Worm (Caenorhabditis elegans) whole organism, young adult: ENCODE data around the gene col-85.

Experiments used
- F55B11.4 ChIP-seq: sonication (generic microtip); optimal IDR thresholded peaks from 2 replicates; lab custom pipeline; 2016; ENCODE audit warnings: missing compliant biosample characterization, missing genetic modification characterization, borderline replicate concordance; ENCODE audit not compliant: insufficient read depth
- F57C9.4 ChIP-seq: sonication (generic microtip); optimal IDR thresholded peaks from 2 replicates; lab custom pipeline; 2017; ENCODE audit warnings: mild to moderate bottlenecking, missing genetic modification characterization, missing compliant biosample characterization
- K12H6.12 ChIP-seq: fragments of 200-800 bp; sonication (Bioruptor generic); optimal IDR thresholded peaks from 2 replicates; lab custom pipeline; 2018; ENCODE audit warnings: mild to moderate bottlenecking, missing genetic modification characterization, missing compliant biosample characterization
- T07F8.4 ChIP-seq: sonication (generic microtip); optimal IDR thresholded peaks from 2 replicates; lab custom pipeline; 2016; ENCODE audit warnings: mild to moderate bottlenecking, missing genetic modification characterization, moderate library complexity, missing compliant biosample characterization
- aptf-3 ChIP-seq: fragments of 200-800 bp; sonication (Bioruptor generic); IDR thresholded peaks from 2 replicates; pipeline ENCODE4 v1.3.6; 2022; ENCODE audit warnings: missing genetic modification characterization, missing compliant biosample characterization
- bed-2 ChIP-seq: fragments of 200-800 bp; sonication (Bioruptor generic); IDR thresholded peaks from 2 replicates; pipeline ENCODE4 v1.3.6; 2022; ENCODE audit warnings: missing genetic modification reagents, missing genetic modification characterization, missing compliant biosample characterization
- cebp-2 ChIP-seq: fragments of 200-800 bp; sonication (Bioruptor generic); IDR thresholded peaks from 2 replicates; pipeline ENCODE4 v1.3.6; 2022; ENCODE audit warnings: missing genetic modification characterization, missing compliant biosample characterization
- ceh-27 ChIP-seq: fragments of 200-800 bp; sonication (Bioruptor generic); optimal IDR thresholded peaks from 2 replicates; lab custom pipeline; 2018; ENCODE audit warnings: mild to moderate bottlenecking, missing genetic modification characterization, moderate library complexity, missing compliant biosample characterization
- ceh-40 ChIP-seq: fragments of 200-800 bp; sonication (Bioruptor generic); IDR thresholded peaks from 2 replicates; pipeline ENCODE4 v1.3.6; 2022; ENCODE audit warnings: missing genetic modification characterization, missing compliant biosample characterization
- ceh-79 ChIP-seq: sonication (generic microtip); optimal IDR thresholded peaks from 2 replicates; lab custom pipeline; 2017; ENCODE audit warnings: mild to moderate bottlenecking, missing genetic modification characterization, missing compliant biosample characterization
- ceh-91 ChIP-seq: fragments of 200-800 bp; sonication (Bioruptor generic); IDR thresholded peaks from 2 replicates; pipeline ENCODE4 v1.3.6; 2022; ENCODE audit warnings: missing genetic modification reagents, missing genetic modification characterization, missing compliant biosample characterization
- egl-18 ChIP-seq: fragments of 200-800 bp; sonication (Bioruptor generic); IDR thresholded peaks from 2 replicates; pipeline ENCODE4 v1.3.6; 2022; ENCODE audit warnings: missing genetic modification reagents, missing genetic modification characterization, missing compliant biosample characterization
- fkh-3 ChIP-seq: sonication (generic microtip); optimal IDR thresholded peaks from 2 replicates; lab custom pipeline; 2016; ENCODE audit warnings: mild to moderate bottlenecking, missing genetic modification characterization, missing compliant biosample characterization
- hlh-12 ChIP-seq: sonication (generic microtip); optimal IDR thresholded peaks from 2 replicates; lab custom pipeline; 2016; ENCODE audit warnings: missing genetic modification characterization, missing compliant biosample characterization
- hsf-1 ChIP-seq: fragments of 200-800 bp; sonication (Bioruptor generic); IDR thresholded peaks from 2 replicates; pipeline ENCODE4 v1.3.6; 2022; ENCODE audit warnings: missing genetic modification reagents, missing genetic modification characterization, missing compliant biosample characterization
- lsl-1 ChIP-seq: fragments of 200-800 bp; sonication (Bioruptor generic); optimal IDR thresholded peaks from 2 replicates; lab custom pipeline; 2018; ENCODE audit warnings: mild to moderate bottlenecking, missing genetic modification characterization, moderate library complexity, missing compliant biosample characterization
- madf-3 ChIP-seq: fragments of 200-800 bp; sonication (Bioruptor generic); IDR thresholded peaks from 2 replicates; pipeline ENCODE4 v1.3.6; 2022; ENCODE audit warnings: missing genetic modification reagents, missing genetic modification characterization, missing compliant biosample characterization
- mes-4 ChIP-seq: sonication (generic microtip); optimal IDR thresholded peaks from 2 replicates; lab custom pipeline; 2016; ENCODE audit warnings: missing genotype, missing genetic modification characterization, missing compliant biosample characterization
- nfya-2 ChIP-seq: fragments of 200-800 bp; sonication (Bioruptor generic); IDR thresholded peaks from 2 replicates; pipeline ENCODE4 v1.3.6; 2022; ENCODE audit warnings: missing genetic modification reagents, missing genetic modification characterization, missing compliant biosample characterization
- nhr-27 ChIP-seq: fragments of 200-800 bp; sonication (Bioruptor generic); optimal IDR thresholded peaks from 2 replicates; lab custom pipeline; 2018; ENCODE audit warnings: mild to moderate bottlenecking, missing genetic modification characterization, moderate library complexity, missing compliant biosample characterization
- rec-8 ChIP-seq, 2 experiments: sonication (generic microtip); optimal IDR thresholded peaks; 2 replicates each; lab custom pipeline; 2016; ENCODE audit warnings: mild to moderate bottlenecking in 2 of 2, missing genetic modification characterization in 2 of 2, missing genetic modification reagents in 2 of 2, missing genotype in 2 of 2, missing biosample characterization in 1 of 2, missing compliant biosample characterization in 1 of 2, moderate library complexity in 1 of 2
- repo-1 ChIP-seq: sonication (generic microtip); optimal IDR thresholded peaks from 2 replicates; lab custom pipeline; 2017; ENCODE audit warnings: mild to moderate bottlenecking, missing genetic modification characterization, missing compliant biosample characterization
- rpc-1 ChIP-seq, 2 experiments: fragments of 150-350 bp in 1 of 2; sonication (generic microtip) in 1 of 2; optimal IDR thresholded peaks; 2 replicates each; lab custom pipeline; 2014 to 2018; ENCODE audit warnings: missing biosample characterization in 1 of 2, missing genetic modification characterization in 1 of 2, missing genetic modification reagents in 1 of 2, missing genotype in 1 of 2
- sdz-38 ChIP-seq: sonication (generic microtip); optimal IDR thresholded peaks from 2 replicates; lab custom pipeline; 2016; ENCODE audit warnings: missing genotype, missing genetic modification characterization, missing compliant biosample characterization
- snpc-4 ChIP-seq, 5 experiments: fragments of 150-350 bp in 1 of 5; sonication (generic microtip) in 4 of 5; optimal IDR thresholded peaks; 2 replicates each; lab custom pipeline; 2014 to 2018; ENCODE audit warnings: missing genetic modification characterization in 5 of 5, missing biosample characterization in 3 of 5, antibody characterized with exemption in 2 of 5, mild to moderate bottlenecking in 2 of 5, missing compliant biosample characterization in 2 of 5, missing genotype in 2 of 5, moderate library complexity in 2 of 5, missing genetic modification reagents in 1 of 5
- tbx-9 ChIP-seq: sonication (generic microtip); optimal IDR thresholded peaks from 2 replicates; lab custom pipeline; 2016; ENCODE audit warnings: borderline replicate concordance, missing genetic modification characterization, inconsistent platforms, missing compliant biosample characterization
- unc-130 ChIP-seq: sonication (generic microtip); optimal IDR thresholded peaks from 2 replicates; lab custom pipeline; 2016; ENCODE audit warnings: missing genetic modification reagents, missing genetic modification characterization, missing compliant biosample characterization
- zfh-2 ChIP-seq: fragments of 200-800 bp; sonication (Bioruptor generic); conservative IDR thresholded peaks from 2 replicates; pipeline ENCODE4 v1.3.6; 2022; ENCODE audit warnings: missing genetic modification reagents, missing genetic modification characterization, missing compliant biosample characterization
- ztf-18 ChIP-seq: sonication (generic microtip); optimal IDR thresholded peaks from 2 replicates; lab custom pipeline; 2016; ENCODE audit warnings: missing genotype, mild to moderate bottlenecking, missing genetic modification characterization, missing compliant biosample characterization
- ztf-26 ChIP-seq: sonication (generic microtip); optimal IDR thresholded peaks from 2 replicates; lab custom pipeline; 2017; ENCODE audit warnings: missing genetic modification characterization, missing compliant biosample characterization

col-85 gene

ce11 chrII:12508650-12509049, 13.8 kb upstream of the col-85 start, which contains the start of gene srh-67:
Gene srh-67 (plus strand): TSS chrII:12508950.
- TF ChIP-seq unc-130 (GFP tag; lab: Kevin White, UChicago) (no peak), aptf-3 (GFP tag; lab: Robert Waterston, UW) (no peak), fkh-3 (tag; lab: Kevin White, UChicago) (no peak), rec-8 (tag; optimal IDR thresholded peaks at IDR 0.05; lab: Kevin White, UChicago) (no peak), ztf-18 (tag; lab: Kevin White, UChicago) (no peak)
- TF ChIP-seq, all 124 proteins: peak for 0

ce11 chrII:12507038-12507437, 12.1 kb upstream of the col-85 start, which contains the start of gene srh-68:
Gene srh-68 (plus strand): TSS chrII:12507338.
- TF ChIP-seq tbx-9 (tag; lab: Kevin White, UChicago) (no peak), egl-18 (GFP tag; lab: Robert Waterston, UW) (no peak), nfya-2 (no peak)
- TF ChIP-seq, all 124 proteins: peak for 0

- TF ChIP-seq snpc-4 (GFP tag; optimal IDR thresholded peaks at IDR 0.05; lab: Kevin White, UChicago): no peak
- TF ChIP-seq snpc-4 (tag; optimal IDR thresholded peaks at IDR 0.05; lab: Kevin White, UChicago): no peak
- TF ChIP-seq hsf-1 (GFP tag; lab: Robert Waterston, UW): no peak
- TF ChIP-seq K12H6.12 (tag; lab: Kevin White, UChicago): no peak
- TF ChIP-seq ceh-79 (tag; lab: Kevin White, UChicago): no peak
- no peak for TF ChIP-seq mes-4 (tag; lab: Kevin White, UChicago)
- no peak for TF ChIP-seq rpc-1 (optimal IDR thresholded peaks at IDR 0.05; lab: Kevin White, UChicago)
- TF ChIP-seq rpc-1 (tag; optimal IDR thresholded peaks at IDR 0.05; lab: Kevin White, UChicago): no peak
- no peak for TF ChIP-seq repo-1 (tag; lab: Kevin White, UChicago)
- no peak for TF ChIP-seq cebp-2 (GFP tag; lab: Robert Waterston, UW)
- no peak for TF ChIP-seq sdz-38
- TF ChIP-seq egl-18 (GFP tag; lab: Robert Waterston, UW): no peak
- TF ChIP-seq ceh-27: no peak
- no peak for TF ChIP-seq ceh-91 (GFP tag; lab: Robert Waterston, UW)
- TF ChIP-seq bed-2 (GFP tag; lab: Robert Waterston, UW): no peak
- TF ChIP-seq ztf-26 (tag; lab: Kevin White, UChicago): no peak
- TF ChIP-seq madf-3 (GFP tag; lab: Robert Waterston, UW): no peak
- no peak for TF ChIP-seq T07F8.4
- no peak for TF ChIP-seq lsl-1 (GFP tag; lab: Kevin White, UChicago)
- TF ChIP-seq F55B11.4: no peak
- TF ChIP-seq tbx-9 (tag; lab: Kevin White, UChicago): no peak
- no peak for TF ChIP-seq nhr-27 (tag; lab: Kevin White, UChicago)
These were observed 11.6 kb upstream of the col-85 start for ce11 chrII:12506511-12506910.

ce11 chrII:12502784-12503183, 7.9 kb upstream of the col-85 start, which contains the start of gene ador-1:
Gene ador-1 (minus strand): TSS chrII:12502884.
- TF ChIP-seq K12H6.12 (tag; lab: Kevin White, UChicago): no peak
- no peak for TF ChIP-seq F57C9.4 (tag; lab: Kevin White, UChicago)
- no peak for TF ChIP-seq hlh-12 (tag; lab: Kevin White, UChicago)
- no peak for TF ChIP-seq ceh-40

- TF ChIP-seq unc-130 (GFP tag; lab: Kevin White, UChicago) (no peak), zfh-2 (GFP tag; lab: Robert Waterston, UW) (peak; percentile 42; the same call in 1 of the 2 replicates)
These were observed 5.1 kb upstream of the col-85 start for ce11 chrII:12499969-12500368.
